Fruit fly (Drosophila melanogaster): ENCODE results near the gene Tbc1d8-9.

Tbc1d8-9 gene

dm6 chr3L:21383440-21383839 lies 39.9 kb upstream of the Tbc1d8-9 start (continued):
- no peak for TF ChIP-seq mld (GFP tag; IDR thresholded peaks at IDR 0.05; ENCODE audit: partially characterized antibody)
- peak; percentile 8; the same call in 1 of the 3 replicates for TF ChIP-seq row (GFP tag; IDR thresholded peaks at IDR 0.05)
- peak; percentile 20 for TF ChIP-seq Hmr (GFP tag; optimal IDR thresholded peaks at IDR 0.05)
- no peak for TF ChIP-seq CG9932 (GFP tag; IDR thresholded peaks at IDR 0.05)
- TF ChIP-seq CG7556 (GFP tag; optimal IDR thresholded peaks at IDR 0.05): peak; percentile 29
- peak; percentile 11 for TF ChIP-seq CG18599 (GFP tag; optimal IDR thresholded peaks at IDR 0.05)
- no peak for TF ChIP-seq CG10565 (GFP tag; optimal IDR thresholded peaks at IDR 0.05)
- no peak for TF ChIP-seq fd102C (GFP tag; optimal IDR thresholded peaks at IDR 0.05)
- TF ChIP-seq peb (GFP tag; IDR thresholded peaks at IDR 0.05): no peak
- TF ChIP-seq Hr51 (GFP tag; optimal IDR thresholded peaks at IDR 0.05): peak in 1 of 2 experiments; percentile 39
- TF ChIP-seq disco-r (GFP tag; optimal IDR thresholded peaks at IDR 0.05): no peak
- no peak for TF ChIP-seq tll (GFP tag; optimal IDR thresholded peaks at IDR 0.05)
- no peak for TF ChIP-seq pb (GFP tag; optimal IDR thresholded peaks at IDR 0.05)
- no peak for TF ChIP-seq pan (optimal IDR thresholded peaks at IDR 0.05)
- TF ChIP-seq pan (GFP tag; optimal IDR thresholded peaks at IDR 0.05 in 1 of 2, IDR thresholded peaks at IDR 0.05 in 1 of 2): no peak
- no peak for TF ChIP-seq sna (GFP tag; IDR thresholded peaks at IDR 0.05; ENCODE audit: partially characterized antibody)
- TF ChIP-seq CG11085 (GFP tag; IDR thresholded peaks at IDR 0.05): no peak
- TF ChIP-seq PHDP (tag; optimal IDR thresholded peaks at IDR 0.05): peak; percentile 16
- no peak for TF ChIP-seq CG10979 (tag; optimal IDR thresholded peaks at IDR 0.05)
- peak; percentile 58 for TF ChIP-seq sd (tag; optimal IDR thresholded peaks at IDR 0.05)
- peak; percentile 8 for TF ChIP-seq CG15269 (tag; optimal IDR thresholded peaks at IDR 0.05)
- TF ChIP-seq gem (tag; optimal IDR thresholded peaks at IDR 0.05): peak; percentile 45
- TF ChIP-seq sc (optimal IDR thresholded peaks at IDR 0.05): no peak
- no peak for TF ChIP-seq sc (GFP tag; optimal IDR thresholded peaks at IDR 0.05)
- TF ChIP-seq Dbx (GFP tag; IDR thresholded peaks at IDR 0.05): no peak
- TF ChIP-seq ro (GFP tag; IDR thresholded peaks at IDR 0.05): no peak
- TF ChIP-seq HLH3B (GFP tag; IDR thresholded peaks at IDR 0.05): no peak
- TF ChIP-seq CG7271 (tag; optimal IDR thresholded peaks at IDR 0.05): no peak
- no peak for TF ChIP-seq CG10462 (GFP tag; optimal IDR thresholded peaks at IDR 0.05)
- TF ChIP-seq insv (GFP tag; optimal IDR thresholded peaks at IDR 0.05): no peak
- peak; percentile 22 for TF ChIP-seq CoRest (tag; optimal IDR thresholded peaks at IDR 0.05)
- TF ChIP-seq CG2678 (tag; optimal IDR thresholded peaks at IDR 0.05): peak; percentile 67
- no peak for TF ChIP-seq oc (tag; optimal IDR thresholded peaks at IDR 0.05)
- no peak for TF ChIP-seq yki (optimal IDR thresholded peaks at IDR 0.05)
- TF ChIP-seq CG42726 (GFP tag; IDR thresholded peaks at IDR 0.05; ENCODE audit: partially characterized antibody): no peak
- no peak for TF ChIP-seq CG12769 (tag; optimal IDR thresholded peaks at IDR 0.05)
- TF ChIP-seq seq (GFP tag; IDR thresholded peaks at IDR 0.05): no peak
- no peak for TF ChIP-seq CG5245 (GFP tag; optimal IDR thresholded peaks at IDR 0.05)
- no peak for TF ChIP-seq CG4820 (GFP tag; optimal IDR thresholded peaks at IDR 0.05)
- no peak for TF ChIP-seq HLH4C (GFP tag; IDR thresholded peaks at IDR 0.05; ENCODE audit: partially characterized antibody)
- no peak for TF ChIP-seq HmgZ (tag; optimal IDR thresholded peaks at IDR 0.05)
- no peak for TF ChIP-seq CG6683 (GFP tag; optimal IDR thresholded peaks at IDR 0.05)
- TF ChIP-seq CG13424 (tag; optimal IDR thresholded peaks at IDR 0.05): peak; percentile 4
- TF ChIP-seq eyg (GFP tag; optimal IDR thresholded peaks at IDR 0.05): no peak
- TF ChIP-seq CG17385 (GFP tag; optimal IDR thresholded peaks at IDR 0.05): no peak
- TF ChIP-seq CG7839 (tag; optimal IDR thresholded peaks at IDR 0.05): peak; percentile 44
- TF ChIP-seq CG6654 (GFP tag; optimal IDR thresholded peaks at IDR 0.05): no peak
- TF ChIP-seq Taf1 (GFP tag; IDR thresholded peaks at IDR 0.05): no peak
- no peak for TF ChIP-seq Oli (tag; optimal IDR thresholded peaks at IDR 0.05)
- TF ChIP-seq pum (GFP tag; optimal IDR thresholded peaks at IDR 0.05): no peak
- no peak for TF ChIP-seq dpn (GFP tag; optimal IDR thresholded peaks at IDR 0.05)
